Worm (Caenorhabditis elegans) whole organism, L1 larva: ENCODE data around the gene K11H12.9.

Source experiments
- C16A3.4 ChIP-seq: fragments of 150-350 bp; optimal IDR thresholded peaks from 2 replicates; lab custom pipeline; 2014; ENCODE audit warnings: missing biosample characterization, missing genetic modification characterization
- C34B4.2 ChIP-seq: sonication (generic microtip); optimal IDR thresholded peaks from 2 replicates; lab custom pipeline; 2017; ENCODE audit warnings: mild to moderate bottlenecking, missing genetic modification characterization, missing compliant biosample characterization
- alr-1 ChIP-seq: fragments of 200-800 bp; sonication (Bioruptor generic); optimal IDR thresholded peaks from 2 replicates; lab custom pipeline; 2018; ENCODE audit warnings: borderline replicate concordance, mild to moderate bottlenecking, missing genetic modification characterization, missing compliant biosample characterization
- aly-2 ChIP-seq: fragments of 150-350 bp; optimal IDR thresholded peaks from 2 replicates; lab custom pipeline; 2014; ENCODE audit warnings: missing biosample characterization, missing genetic modification characterization
- ama-1 ChIP-seq: fragments of 150-350 bp; optimal IDR thresholded peaks from 2 replicates; lab custom pipeline; 2014
- blmp-1 ChIP-seq: fragments of 150-350 bp; optimal IDR thresholded peaks from 2 replicates; lab custom pipeline; 2014; ENCODE audit warnings: missing biosample characterization, missing genetic modification characterization
- ceh-63 ChIP-seq: fragments of 200-800 bp; sonication (Bioruptor generic); optimal IDR thresholded peaks from 2 replicates; lab custom pipeline; 2018; ENCODE audit warnings: mild to moderate bottlenecking, missing genetic modification characterization, missing compliant biosample characterization
- ceh-82 ChIP-seq, 3 experiments: fragments of 150-350 bp in 1 of 3; sonication (generic microtip) in 2 of 3; optimal IDR thresholded peaks; 2 replicates each; lab custom pipeline; 2014 to 2017; ENCODE audit warnings: missing biosample characterization in 3 of 3, missing genetic modification characterization in 3 of 3
- ces-1 ChIP-seq: fragments of 150-350 bp; optimal IDR thresholded peaks from 2 replicates; lab custom pipeline; 2014; ENCODE audit warnings: missing biosample characterization, missing genetic modification reagents, missing genetic modification characterization
- dsc-1 ChIP-seq: sonication (generic microtip); optimal IDR thresholded peaks from 2 replicates; lab custom pipeline; 2016; ENCODE audit warnings: mild to moderate bottlenecking, missing genetic modification characterization, missing compliant biosample characterization
- efl-1 ChIP-seq, 4 experiments: fragments of 150-350 bp; optimal IDR thresholded peaks in 3 of 4; peaks in 1 of 4; 1 replicate in 1 of 4; 2 replicates in 3 of 4; lab custom pipeline; 2014; ENCODE audit warnings: missing biosample characterization in 2 of 4, missing genetic modification characterization in 2 of 4, missing genetic modification reagents in 2 of 4
- egl-13 ChIP-seq: sonication (generic microtip); optimal IDR thresholded peaks from 2 replicates; lab custom pipeline; 2016; ENCODE audit warnings: missing genotype, missing genetic modification reagents, missing genetic modification characterization, missing compliant biosample characterization
- elt-2 ChIP-seq: sonication (generic microtip); optimal IDR thresholded peaks from 2 replicates; lab custom pipeline; 2016; ENCODE audit warnings: missing genetic modification characterization, mild to moderate bottlenecking, inconsistent platforms, missing compliant biosample characterization, missing genetic modification reagents
- elt-3 ChIP-seq, 6 experiments: fragments of 150-350 bp in 1 of 6; sonication (generic microtip); optimal IDR thresholded peaks; 2 replicates each; lab custom pipeline; 2017 to 2018; ENCODE audit warnings: missing biosample characterization in 6 of 6, missing genetic modification characterization in 6 of 6, inconsistent platforms in 1 of 6
- ets-5 ChIP-seq: fragments of 200-800 bp; sonication (Bioruptor generic); IDR thresholded peaks from 2 replicates; pipeline ENCODE4 v1.3.6; 2022; ENCODE audit warnings: missing genetic modification characterization, missing compliant biosample characterization
- fkh-10 ChIP-seq: sonication (generic microtip); optimal IDR thresholded peaks from 2 replicates; lab custom pipeline; 2017; ENCODE audit warnings: missing biosample characterization, missing genetic modification reagents, missing genetic modification characterization
- fkh-8 ChIP-seq: sonication (generic microtip); optimal IDR thresholded peaks from 2 replicates; lab custom pipeline; 2016; ENCODE audit warnings: mild to moderate bottlenecking, missing genetic modification characterization, missing compliant biosample characterization
- fos-1 ChIP-seq: fragments of 150-350 bp; optimal IDR thresholded peaks from 2 replicates; lab custom pipeline; 2014; ENCODE audit warnings: missing biosample characterization, missing genetic modification characterization
- grh-1 ChIP-seq: fragments of 200-800 bp; sonication (Bioruptor generic); IDR thresholded peaks from 2 replicates; pipeline ENCODE4 v1.3.6; 2022; ENCODE audit warnings: missing genetic modification reagents, missing genetic modification characterization, missing compliant biosample characterization
- hlh-4 ChIP-seq: sonication (generic microtip); optimal IDR thresholded peaks from 2 replicates; lab custom pipeline; 2016; ENCODE audit warnings: mild to moderate bottlenecking, missing genetic modification characterization, missing compliant biosample characterization
- irx-1 ChIP-seq: sonication (generic microtip); optimal IDR thresholded peaks from 2 replicates; lab custom pipeline; 2016; ENCODE audit warnings: missing genetic modification characterization, missing compliant biosample characterization
- isw-1 ChIP-seq: fragments of 200-800 bp; sonication (Bioruptor generic); IDR thresholded peaks from 2 replicates; pipeline ENCODE4 v1.3.6; 2022; ENCODE audit warnings: missing genetic modification characterization, missing compliant biosample characterization
- jun-1 ChIP-seq: fragments of 150-350 bp; optimal IDR thresholded peaks from 2 replicates; lab custom pipeline; 2014; ENCODE audit warnings: missing biosample characterization, missing genetic modification reagents, missing genetic modification characterization
- lin-13 ChIP-seq: fragments of 150-350 bp; optimal IDR thresholded peaks from 2 replicates; lab custom pipeline; 2014; ENCODE audit warnings: missing biosample characterization, missing genetic modification reagents, missing genetic modification characterization
- lin-35 ChIP-seq, 2 experiments: fragments of 150-350 bp; optimal IDR thresholded peaks; 2 replicates each; lab custom pipeline; 2014; ENCODE audit warnings: missing biosample characterization in 2 of 2, missing genetic modification characterization in 2 of 2, missing genetic modification reagents in 2 of 2
- lir-3 ChIP-seq: sonication (generic microtip); optimal IDR thresholded peaks from 2 replicates; lab custom pipeline; 2016; ENCODE audit warnings: mild to moderate bottlenecking, missing genetic modification characterization, moderate library complexity, missing compliant biosample characterization; ENCODE audit not compliant: poor library complexity
- mab-9 ChIP-seq: fragments of 200-800 bp; sonication (Bioruptor generic); IDR thresholded peaks from 2 replicates; pipeline ENCODE4 v1.3.6; 2022; ENCODE audit warnings: missing genetic modification reagents, missing genetic modification characterization, missing compliant biosample characterization
- mdl-1 ChIP-seq, 2 experiments: fragments of 150-350 bp; optimal IDR thresholded peaks; 2 replicates each; lab custom pipeline; 2014 to 2017; ENCODE audit warnings: missing biosample characterization in 2 of 2, missing genetic modification characterization in 2 of 2, inconsistent platforms in 1 of 2
- mef-2 ChIP-seq: fragments of 150-350 bp; optimal IDR thresholded peaks from 2 replicates; lab custom pipeline; 2014; ENCODE audit warnings: missing biosample characterization, missing genetic modification characterization
- mep-1 ChIP-seq: fragments of 150-350 bp; optimal IDR thresholded peaks from 2 replicates; lab custom pipeline; 2014; ENCODE audit warnings: missing biosample characterization, missing genetic modification characterization
- nhr-19 ChIP-seq: fragments of 200-800 bp; sonication (Bioruptor generic); conservative IDR thresholded peaks from 2 replicates; pipeline ENCODE4 v1.3.6; 2022; ENCODE audit warnings: missing genetic modification characterization, missing compliant biosample characterization
- nhr-20 ChIP-seq: sonication (generic microtip); optimal IDR thresholded peaks from 2 replicates; lab custom pipeline; 2016; ENCODE audit warnings: mild to moderate bottlenecking, missing genetic modification characterization, missing compliant biosample characterization
- nhr-47 ChIP-seq: sonication (generic microtip); optimal IDR thresholded peaks from 2 replicates; lab custom pipeline; 2016; ENCODE audit warnings: mild to moderate bottlenecking, missing genetic modification characterization, moderate library complexity, missing compliant biosample characterization
- nhr-71 ChIP-seq: sonication (generic microtip); optimal IDR thresholded peaks from 2 replicates; lab custom pipeline; 2016; ENCODE audit warnings: mild to moderate bottlenecking, missing genetic modification characterization, moderate library complexity, missing compliant biosample characterization
- nhr-76 ChIP-seq: sonication (generic microtip); optimal IDR thresholded peaks from 2 replicates; lab custom pipeline; 2017; ENCODE audit warnings: missing biosample characterization, missing genetic modification characterization
- nhr-77 ChIP-seq: fragments of 150-350 bp; optimal IDR thresholded peaks from 2 replicates; lab custom pipeline; 2014; ENCODE audit warnings: missing biosample characterization, missing genetic modification characterization
- nhr-90 ChIP-seq: sonication (generic microtip); optimal IDR thresholded peaks from 2 replicates; lab custom pipeline; 2016; ENCODE audit warnings: mild to moderate bottlenecking, missing genetic modification characterization, missing compliant biosample characterization; ENCODE audit not compliant: poor library complexity
- rnt-1 ChIP-seq: sonication (generic microtip); optimal IDR thresholded peaks from 2 replicates; lab custom pipeline; 2016; ENCODE audit warnings: mild to moderate bottlenecking, missing genetic modification characterization, moderate library complexity, missing compliant biosample characterization
- snpc-4 ChIP-seq: fragments of 150-350 bp; optimal IDR thresholded peaks from 2 replicates; lab custom pipeline; 2014; ENCODE audit warnings: missing biosample characterization, missing genetic modification characterization
- snu-23 ChIP-seq: sonication (generic microtip); optimal IDR thresholded peaks from 2 replicates; lab custom pipeline; 2016; ENCODE audit warnings: missing genetic modification characterization, missing compliant biosample characterization
- swsn-7 ChIP-seq: sonication (generic microtip); optimal IDR thresholded peaks from 2 replicates; lab custom pipeline; 2016; ENCODE audit warnings: missing genetic modification characterization, missing compliant biosample characterization
- tbx-2 ChIP-seq: sonication (generic microtip); optimal IDR thresholded peaks from 2 replicates; lab custom pipeline; 2016; ENCODE audit warnings: missing genetic modification characterization, missing compliant biosample characterization
- unc-86 ChIP-seq: sonication (generic microtip); optimal IDR thresholded peaks from 2 replicates; lab custom pipeline; 2016; ENCODE audit warnings: missing genetic modification characterization, missing compliant biosample characterization
- xbp-1 ChIP-seq: sonication (generic microtip); optimal IDR thresholded peaks from 2 replicates; lab custom pipeline; 2016; ENCODE audit warnings: missing genetic modification characterization, missing compliant biosample characterization
- zip-4 ChIP-seq: fragments of 200-800 bp; sonication (Bioruptor generic); optimal IDR thresholded peaks from 2 replicates; lab custom pipeline; 2018; ENCODE audit warnings: mild to moderate bottlenecking, missing genetic modification characterization, moderate library complexity, missing compliant biosample characterization
- ztf-11 ChIP-seq, 2 experiments: sonication (generic microtip); optimal IDR thresholded peaks; 2 replicates each; lab custom pipeline; 2016 to 2017; ENCODE audit warnings: missing genetic modification characterization in 2 of 2, missing biosample characterization in 1 of 2, missing compliant biosample characterization in 1 of 2

Gene K11H12.9

DNA sequence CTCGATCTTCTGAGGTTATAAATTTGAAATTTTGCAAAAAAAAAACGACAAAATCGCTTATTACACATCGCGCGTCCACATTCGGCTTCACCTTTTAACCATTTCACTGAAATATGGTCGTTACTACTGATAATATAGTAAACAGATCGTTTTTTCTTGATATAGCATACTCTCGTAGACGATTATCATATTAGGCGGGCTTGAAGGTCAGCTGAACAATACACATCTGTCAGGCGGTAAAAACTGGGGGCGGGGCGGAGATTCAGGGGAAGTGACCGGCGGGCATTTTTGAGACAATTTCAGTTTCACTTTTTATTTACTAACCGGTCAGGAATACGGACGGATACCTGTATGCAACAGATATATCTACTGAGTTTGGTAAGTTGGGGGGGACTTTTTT lies 34.2 kb upstream of the K11H12.9 start, which contains the start of gene C18H7.1:
C18H7.1 (plus strand) TSS at position 301 of the 400 bp plus-strand sequence.
- TF ChIP-seq blmp-1 (peak; percentile 44), irx-1 (no peak), nhr-90 (no peak), efl-1 (optimal IDR thresholded peaks at IDR 0.05; lab: Kevin White, UChicago) (no peak), efl-1 (GFP tag; optimal IDR thresholded peaks at IDR 0.05 in 1 of 2; lab: Kevin White, UChicago) (peak in 1 of 2 experiments; percentile 36)

DNA sequence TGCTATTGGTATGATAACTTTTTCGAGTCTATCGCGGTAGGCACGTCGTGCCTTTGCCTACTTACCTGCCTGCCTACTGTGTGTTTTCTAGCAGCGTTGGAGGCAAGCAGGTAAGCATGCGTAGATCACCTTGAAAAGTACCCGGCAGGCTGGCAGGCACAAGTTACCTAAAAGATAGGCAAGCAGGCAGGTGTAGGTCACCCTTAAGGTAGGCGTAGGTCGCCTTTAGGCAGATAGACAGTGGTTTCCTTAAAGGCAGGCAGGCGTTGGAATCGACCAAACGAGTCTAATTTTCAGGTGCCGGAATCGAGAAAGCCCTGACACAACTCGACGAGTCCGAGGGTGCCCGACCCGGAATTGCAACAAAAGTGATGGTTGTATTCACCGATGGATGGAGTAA lies 29.7 kb upstream of the K11H12.9 start:
- TF ChIP-seq C34B4.2 (tag; lab: Kevin White, UChicago) (no peak), aly-2 (tag; lab: Kevin White, UChicago) (no peak), efl-1 (optimal IDR thresholded peaks at IDR 0.05; lab: Kevin White, UChicago) (no peak), efl-1 (GFP tag; optimal IDR thresholded peaks at IDR 0.05 in 1 of 2; lab: Kevin White, UChicago) (peak in 1 of 2 experiments; percentile 62), mab-9 (GFP tag; lab: Robert Waterston, UW) (0 out of 2 replicates have a peak, but pooled peaks have one; percentile 29)

DNA sequence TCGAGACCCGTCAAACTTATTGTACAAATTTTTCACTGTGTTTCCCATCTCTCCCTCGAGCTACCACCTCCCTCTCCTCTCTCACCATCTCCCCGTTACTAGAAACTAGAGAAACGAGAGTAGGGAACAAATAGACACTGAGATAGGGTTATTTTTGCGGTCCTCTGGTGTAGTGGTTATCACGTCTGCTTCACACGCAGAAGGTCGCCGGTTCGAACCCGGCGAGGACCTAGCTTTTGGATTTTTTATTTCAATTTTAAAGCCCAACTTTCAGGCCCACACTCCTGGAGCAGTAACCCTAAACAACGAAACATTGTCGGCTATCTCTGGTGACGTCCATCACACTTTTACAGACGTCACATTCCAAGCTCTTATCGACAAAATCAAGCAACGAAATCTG lies 29.1 kb upstream of the K11H12.9 start:
- TF ChIP-seq nhr-76 (tag; lab: Kevin White, UChicago) (no peak), aly-2 (tag; lab: Kevin White, UChicago) (peak; percentile 48), lin-35 (GFP tag; optimal IDR thresholded peaks at IDR 0.05; lab: Kevin White, UChicago) (peak; percentile 36 to 68), irx-1 (peak; percentile 11), swsn-7 (tag; lab: Kevin White, UChicago) (peak; percentile 56), fkh-8 (tag; lab: Kevin White, UChicago) (peak; percentile 75), lin-13 (peak; percentile 36), ets-5 (GFP tag; lab: Robert Waterston, UW) (no peak), grh-1 (no peak), lir-3 (tag; lab: Kevin White, UChicago) (no peak), zip-4 (GFP tag; lab: Kevin White, UChicago) (no peak), nhr-20 (tag; lab: Kevin White, UChicago) (peak; percentile 51), unc-86 (tag; lab: Kevin White, UChicago) (no peak), rnt-1 (tag; lab: Kevin White, UChicago) (peak; percentile 83), mdl-1 (tag; optimal IDR thresholded peaks at IDR 0.05; lab: Kevin White, UChicago) (peak in 1 of 2 experiments; percentile 39), jun-1 (tag; lab: Kevin White, UChicago) (peak; percentile 51), nhr-19 (GFP tag; lab: Robert Waterston, UW) (peak; percentile 64), alr-1 (tag; lab: Kevin White, UChicago) (no peak), tbx-2 (tag; lab: Kevin White, UChicago) (peak; percentile 22), ztf-11 (tag; optimal IDR thresholded peaks at IDR 0.05; lab: Kevin White, UChicago) (no peak), nhr-47 (tag; lab: Kevin White, UChicago) (peak; percentile 68), nhr-77 (tag; lab: Kevin White, UChicago) (peak; percentile 56), nhr-90 (peak; percentile 24), mep-1 (peak; percentile 4), mef-2 (tag; lab: Kevin White, UChicago) (no peak), snu-23 (GFP tag; lab: Kevin White, UChicago) (peak; percentile 72), dsc-1 (tag; lab: Kevin White, UChicago) (peak; percentile 48), ama-1 (lab: Kevin White, UChicago) (no peak), ces-1 (no peak), hlh-4 (tag; lab: Kevin White, UChicago) (no peak), elt-2 (tag; lab: Kevin White, UChicago) (peak; percentile 9), ceh-82 (tag; optimal IDR thresholded peaks at IDR 0.05; lab: Kevin White, UChicago) (peak in 2 of 3 experiments; percentile 10 to 53), xbp-1 (tag; lab: Kevin White, UChicago) (peak; percentile 48), mab-9 (GFP tag; lab: Robert Waterston, UW) (no peak), fos-1 (peak; percentile 42), ceh-63 (GFP tag; lab: Kevin White, UChicago) (no peak), egl-13 (tag; lab: Kevin White, UChicago) (no peak), fkh-10 (peak; percentile 32), elt-3 (tag; optimal IDR thresholded peaks at IDR 0.05; lab: Kevin White, UChicago) (peak in 1 of 6 experiments; percentile 12), C16A3.4 (tag; lab: Kevin White, UChicago) (peak; percentile 71), nhr-71 (tag; lab: Kevin White, UChicago) (peak; percentile 66), C34B4.2 (tag; lab: Kevin White, UChicago) (no peak), snpc-4 (peak; percentile 27), efl-1 (optimal IDR thresholded peaks at IDR 0.05; lab: Kevin White, UChicago) (peak; percentile 33 to 55), efl-1 (GFP tag; optimal IDR thresholded peaks at IDR 0.05 in 1 of 2; lab: Kevin White, UChicago) (peak; percentile 44 to 96), isw-1 (GFP tag; lab: Robert Waterston, UW) (peak; percentile 17)
